5 fruit fly cellular contexts compared by ENCODE assay signal in the genomic region with DNA sequence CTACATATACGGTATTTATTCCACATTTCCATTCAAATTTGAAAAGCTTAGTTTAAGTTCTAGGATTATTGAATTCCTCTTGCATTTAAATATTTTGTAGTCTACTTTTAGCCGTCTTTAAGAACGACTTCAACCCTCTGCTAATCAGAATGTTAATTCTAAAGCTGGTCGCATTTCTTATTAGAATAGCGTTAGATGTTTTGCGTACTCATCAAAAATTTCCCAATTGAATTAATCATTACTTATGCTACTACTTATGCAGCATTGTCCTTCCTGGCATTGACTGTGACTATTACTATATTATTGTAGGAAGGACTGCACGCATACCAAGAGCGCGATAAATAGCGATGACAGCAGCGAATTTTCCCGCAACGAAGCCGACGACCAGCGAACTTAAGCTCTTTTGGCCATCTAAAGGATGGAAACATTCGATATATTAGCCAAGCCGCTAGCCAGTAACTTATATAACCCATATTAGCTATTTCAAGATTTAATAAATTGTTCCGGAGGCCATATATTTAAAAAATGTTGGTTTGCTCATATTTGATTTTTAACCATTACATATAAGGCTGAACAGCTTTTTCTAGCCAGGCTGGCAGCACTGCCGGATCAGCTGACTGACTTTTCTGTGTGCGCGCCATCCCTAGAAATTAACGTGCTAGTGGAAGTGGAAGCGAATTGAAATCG.
TF ChIP-seq lines count a peak whose summit lies in the region.

Gene CG8128, plus strand, starts transcription at position 641 of the 687 bp plus-strand sequence.

- TF ChIP-seq CTCF in whole organism, embryonic (GFP tag; optimal IDR thresholded peaks at IDR 0.05; lab: Kevin White, UChicago): no peak

TF ChIP-seq in whole organism, adult, 20 proteins besides CTCF, POLR2A, EP300 and RAD21:
- TF ChIP-seq toe (GFP tag; optimal IDR thresholded peaks at IDR 0.05; lab: Kevin White, UChicago): peak; percentile 57
- TF ChIP-seq CG7101 (tag; optimal IDR thresholded peaks at IDR 0.05; lab: Kevin White, UChicago): no peak
- peak; percentile 57 for TF ChIP-seq tj (GFP tag; optimal IDR thresholded peaks at IDR 0.05; lab: Kevin White, UChicago)
- TF ChIP-seq pad (GFP tag; optimal IDR thresholded peaks at IDR 0.05; lab: Kevin White, UChicago): no peak
- TF ChIP-seq CG5204 (GFP tag; optimal IDR thresholded peaks at IDR 0.05; lab: Kevin White, UChicago): peak; percentile 33
- no peak for TF ChIP-seq CG14711 (tag; optimal IDR thresholded peaks at IDR 0.05; lab: Kevin White, UChicago)
- TF ChIP-seq ovo (GFP tag; optimal IDR thresholded peaks at IDR 0.05; lab: Kevin White, UChicago): peak; percentile 16
- TF ChIP-seq CG11617 (GFP tag; optimal IDR thresholded peaks at IDR 0.05; lab: Kevin White, UChicago): no peak
- TF ChIP-seq kay (GFP tag; lab: Kevin White, UChicago; ENCODE audit: borderline replicate concordance): no peak
- peak; percentile 35 for TF ChIP-seq CG1620 (GFP tag; optimal IDR thresholded peaks at IDR 0.05; lab: Kevin White, UChicago)
- TF ChIP-seq cnc (optimal IDR thresholded peaks at IDR 0.05; lab: Kevin White, UChicago): no peak
- no peak for TF ChIP-seq CG33017 (tag; optimal IDR thresholded peaks at IDR 0.05; lab: Kevin White, UChicago)
- TF ChIP-seq CG7045 (GFP tag; optimal IDR thresholded peaks at IDR 0.05; lab: Kevin White, UChicago): no peak
- no peak for TF ChIP-seq Mnt (GFP tag; optimal IDR thresholded peaks at IDR 0.05; lab: Kevin White, UChicago)

TF ChIP-seq in whole organism, embryonic, 481 proteins besides CTCF, POLR2A, EP300 and RAD21 (continues in another document):
- TF ChIP-seq CG13775 (GFP tag; optimal IDR thresholded peaks at IDR 0.05; lab: Kevin White, UChicago) (no peak), Deaf1 (tag; optimal IDR thresholded peaks at IDR 0.05; lab: Kevin White, UChicago) (no peak), CG33213 (GFP tag; optimal IDR thresholded peaks at IDR 0.05; lab: Kevin White, UChicago) (no peak), CG10959 (GFP tag; IDR thresholded peaks at IDR 0.05; lab: Robert Waterston, UW) (no peak), MESR4 (GFP tag; optimal IDR thresholded peaks at IDR 0.05; lab: Kevin White, UChicago) (no peak), hkb (optimal IDR thresholded peaks at IDR 0.05; lab: Kevin White, UChicago) (peak; percentile 60), hkb (GFP tag; IDR thresholded peaks at IDR 0.05; lab: Robert Waterston, UW) (no peak), CG1603 (tag; optimal IDR thresholded peaks at IDR 0.05; lab: Kevin White, UChicago) (peak; percentile 42), al (GFP tag; IDR thresholded peaks at IDR 0.05; lab: Robert Waterston, UW) (no peak), CG18599 (GFP tag; optimal IDR thresholded peaks at IDR 0.05; lab: Kevin White, UChicago) (no peak), tup (GFP tag; optimal IDR thresholded peaks at IDR 0.05; lab: Kevin White, UChicago) (no peak), slbo (GFP tag; IDR thresholded peaks at IDR 0.05; lab: Robert Waterston, UW) (peak; percentile 18; the same call in 1 of the 2 replicates), row (GFP tag; IDR thresholded peaks at IDR 0.05; lab: Robert Waterston, UW) (peak; percentile 78), dysf (GFP tag; IDR thresholded peaks at IDR 0.05; lab: Robert Waterston, UW) (0 out of 3 replicates have a peak, but pooled peaks have one; percentile 6), caup (GFP tag; optimal IDR thresholded peaks at IDR 0.05; lab: Kevin White, UChicago; ENCODE audit: severe bottlenecking) (no peak), CG7928 (GFP tag; optimal IDR thresholded peaks at IDR 0.05; lab: Kevin White, UChicago) (peak; percentile 90), Poxn (GFP tag; IDR thresholded peaks at IDR 0.05; lab: Robert Waterston, UW) (no peak), insv (GFP tag; optimal IDR thresholded peaks at IDR 0.05; lab: Kevin White, UChicago) (peak; percentile 91 to 98)

TF ChIP-seq in whole organism, prepupa, 60 proteins besides CTCF, POLR2A, EP300 and RAD21:
- peak; percentile 13 for TF ChIP-seq Met (GFP tag; optimal IDR thresholded peaks at IDR 0.05; lab: Kevin White, UChicago)
- TF ChIP-seq Sox15 (GFP tag; optimal IDR thresholded peaks at IDR 0.05; lab: Kevin White, UChicago): no peak
- TF ChIP-seq svp (GFP tag; lab: Kevin White, UChicago): peak; percentile 58
- no peak for TF ChIP-seq CG32006 (GFP tag; optimal IDR thresholded peaks at IDR 0.05; lab: Kevin White, UChicago)
- TF ChIP-seq esn (GFP tag; optimal IDR thresholded peaks at IDR 0.05; lab: Kevin White, UChicago): peak; percentile 6
- TF ChIP-seq pdm3 (GFP tag; optimal IDR thresholded peaks at IDR 0.05; lab: Kevin White, UChicago): peak; percentile 28
- TF ChIP-seq lz (GFP tag; optimal IDR thresholded peaks at IDR 0.05; lab: Kevin White, UChicago): peak; percentile 8
- peak; percentile 6 for TF ChIP-seq CG31627 (GFP tag; optimal IDR thresholded peaks at IDR 0.05; lab: Kevin White, UChicago)
- TF ChIP-seq Hr39 (GFP tag; optimal IDR thresholded peaks at IDR 0.05; lab: Kevin White, UChicago): peak; percentile 19
TF ChIP-seq in whole organism, prepupa: peak in this region for 7.

TF ChIP-seq in whole organism, pupa, 21 proteins besides CTCF, POLR2A, EP300 and RAD21:
- no peak for TF ChIP-seq CG17806 (tag; optimal IDR thresholded peaks at IDR 0.05; lab: Kevin White, UChicago)
- TF ChIP-seq CG32121 (GFP tag; IDR thresholded peaks at IDR 0.05; lab: Robert Waterston, UW): no peak
- no peak for TF ChIP-seq Pif1B (GFP tag; optimal IDR thresholded peaks at IDR 0.05; lab: Kevin White, UChicago)
- no peak for TF ChIP-seq Ets98B (GFP tag; IDR thresholded peaks at IDR 0.05; lab: Robert Waterston, UW)
- no peak for TF ChIP-seq Pif1A (GFP tag; optimal IDR thresholded peaks at IDR 0.05; lab: Kevin White, UChicago)
- no peak for TF ChIP-seq rn (GFP tag; IDR thresholded peaks at IDR 0.05; lab: Robert Waterston, UW)
- TF ChIP-seq fd96Ca (GFP tag; IDR thresholded peaks at IDR 0.05; lab: Robert Waterston, UW): no peak
- TF ChIP-seq CG10348 (GFP tag; IDR thresholded peaks at IDR 0.05; lab: Robert Waterston, UW): no peak
- TF ChIP-seq CG15710 (tag; optimal IDR thresholded peaks at IDR 0.05; lab: Kevin White, UChicago): no peak
- TF ChIP-seq EcR (GFP tag; optimal IDR thresholded peaks at IDR 0.05; lab: Kevin White, UChicago): no peak
- no peak for TF ChIP-seq CG14655 (GFP tag; optimal IDR thresholded peaks at IDR 0.05; lab: Kevin White, UChicago)
- TF ChIP-seq CG9948 (tag; optimal IDR thresholded peaks at IDR 0.05; lab: Kevin White, UChicago): no peak
- no peak for TF ChIP-seq CG8301 (tag; optimal IDR thresholded peaks at IDR 0.05; lab: Kevin White, UChicago)
- no peak for TF ChIP-seq CG8159 (tag; optimal IDR thresholded peaks at IDR 0.05; lab: Kevin White, UChicago)
- TF ChIP-seq gl (tag; optimal IDR thresholded peaks at IDR 0.05; lab: Kevin White, UChicago): no peak
- peak; percentile 41 for TF ChIP-seq D1 (tag; optimal IDR thresholded peaks at IDR 0.05; lab: Kevin White, UChicago)
- peak; percentile 29; the same call in 2 of the 3 replicates for TF ChIP-seq CG4496 (GFP tag; IDR thresholded peaks at IDR 0.05; lab: Robert Waterston, UW)

TF ChIP-seq in whole organism, wandering third instar larva, 38 proteins besides CTCF, POLR2A, EP300 and RAD21:
- TF ChIP-seq CG32264 (GFP tag; optimal IDR thresholded peaks at IDR 0.05; lab: Kevin White, UChicago) (no peak), Rel (GFP tag; optimal IDR thresholded peaks at IDR 0.05; lab: Kevin White, UChicago) (no peak), Rel (tag; optimal IDR thresholded peaks at IDR 0.05; lab: Kevin White, UChicago) (no peak), N (GFP tag; optimal IDR thresholded peaks at IDR 0.05; lab: Kevin White, UChicago) (no peak), h (GFP tag; optimal IDR thresholded peaks at IDR 0.05; lab: Kevin White, UChicago) (no peak), dsf (GFP tag; optimal IDR thresholded peaks at IDR 0.05; lab: Kevin White, UChicago; ENCODE audit: borderline replicate concordance) (no peak), HLH106 (tag; optimal IDR thresholded peaks at IDR 0.05; lab: Kevin White, UChicago) (peak; percentile 31), woc (GFP tag; optimal IDR thresholded peaks at IDR 0.05; lab: Kevin White, UChicago) (peak; percentile 55), rgr (GFP tag; optimal IDR thresholded peaks at IDR 0.05; lab: Kevin White, UChicago) (no peak), tai (GFP tag; optimal IDR thresholded peaks at IDR 0.05; lab: Kevin White, UChicago) (no peak), foxo (GFP tag; optimal IDR thresholded peaks at IDR 0.05; lab: Kevin White, UChicago) (no peak), Abd-B (GFP tag; optimal IDR thresholded peaks at IDR 0.05; lab: Kevin White, UChicago) (no peak), ey (GFP tag; optimal IDR thresholded peaks at IDR 0.05; lab: Kevin White, UChicago) (peak; percentile 14), Myc (optimal IDR thresholded peaks at IDR 0.05; lab: Kevin White, UChicago) (peak; percentile 93), sage (GFP tag; optimal IDR thresholded peaks at IDR 0.05; lab: Kevin White, UChicago) (no peak)
